Fruit fly (Drosophila melanogaster) whole organism: Measurements from ENCODE around the gene CG17350.

Experiments used
- CG8478 ChIP-seq: fragments of >200 bp; optimal IDR thresholded peaks from 2 replicates; lab custom pipeline; 2018; ENCODE audit warnings: inconsistent platforms
- pan ChIP-seq: fragments of >200 bp; optimal IDR thresholded peaks from 2 replicates; lab custom pipeline; 2017
- psq ChIP-seq: fragments of >200 bp; optimal IDR thresholded peaks from 2 replicates; lab custom pipeline; 2017
- usp ChIP-seq: fragments of >200 bp; optimal IDR thresholded peaks from 2 replicates; lab custom pipeline; 2017; ENCODE audit warnings: missing biosample characterization, missing genetic modification characterization, mixed read lengths

DNA sequence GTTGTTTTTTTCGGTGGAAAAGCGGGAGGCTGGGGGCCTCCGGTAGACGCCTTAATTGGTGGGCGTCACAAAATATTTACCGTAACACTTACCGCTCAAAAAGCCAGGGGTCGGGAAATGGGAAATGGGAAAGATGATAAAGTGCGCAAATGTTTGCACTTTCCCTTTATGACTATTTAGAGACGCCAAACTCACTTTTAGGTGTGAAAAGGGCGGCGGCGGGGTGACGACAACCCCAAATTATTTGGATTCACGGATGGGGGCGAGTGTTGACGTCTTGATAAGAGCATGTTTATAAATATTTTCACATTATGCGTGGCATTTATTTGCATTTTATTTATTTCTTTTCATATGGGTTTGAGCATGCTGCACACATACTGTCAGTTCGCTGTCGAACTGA lies 10.7 kb upstream of the CG17350 start, which contains the start of gene CG17349:
- TF ChIP-seq psq (lab: Kevin White, UChicago) = no peak
- TF ChIP-seq pan (lab: Kevin White, UChicago) = no peak
- no peak for TF ChIP-seq usp (GFP tag; lab: Kevin White, UChicago)
- TF ChIP-seq CG8478 (lab: Kevin White, UChicago) = no peak
